Worm (Caenorhabditis elegans): ENCODE data around the gene his-1.

ce11 chrV:16031571-16031970 lies 10.7 kb upstream of the his-1 start, which contains the start of gene T10C6.7:
- TF ChIP-seq xnd-1 (tag; optimal IDR thresholded peaks at IDR 0.05) (peak; percentile 7), efl-1 (GFP tag; optimal IDR thresholded peaks at IDR 0.05) (peak; percentile 34), K11D2.4 (GFP tag; IDR thresholded peaks at IDR 0.05) (no peak), atf-7 (tag; optimal IDR thresholded peaks at IDR 0.05) (no peak), nfya-1 (tag; optimal IDR thresholded peaks at IDR 0.05; ENCODE audit: borderline replicate concordance, insufficient read depth) (no peak), sea-2 (GFP tag; IDR thresholded peaks at IDR 0.05) (no peak), F39B2.1 (GFP tag; IDR thresholded peaks at IDR 0.05) (no peak), madf-6 (GFP tag; IDR thresholded peaks at IDR 0.05) (peak; percentile 87), ztf-25 (GFP tag; IDR thresholded peaks at IDR 0.05) (no peak), unc-62 (GFP tag; optimal IDR thresholded peaks at IDR 0.05) (no peak), snpc-4 (GFP tag; optimal IDR thresholded peaks at IDR 0.05) (no peak), snpc-4 (tag; optimal IDR thresholded peaks at IDR 0.05) (no peak), ceh-91 (GFP tag; IDR thresholded peaks at IDR 0.05) (no peak)

Measured in whole organism, young adult.